Worm (Caenorhabditis elegans): ENCODE data around the gene nhr-281.

nhr-281 gene

ce11 chrX:14084230-14084629 is 29.0 kb downstream of the nhr-281 start, which contains the start of gene C33G3.6:
TSS of gene C33G3.6 (minus strand) at chrX:14084330.
- no peak for TF ChIP-seq nhr-43 (tag; optimal IDR thresholded peaks at IDR 0.05; ENCODE audit: poor library complexity, severe bottlenecking)
- TF ChIP-seq egl-5 (tag; optimal IDR thresholded peaks at IDR 0.05): peak; percentile 19

- TF ChIP-seq snpc-4 (tag; optimal IDR thresholded peaks at IDR 0.05) (no peak), ztf-11 (tag; optimal IDR thresholded peaks at IDR 0.05) (no peak), nhr-77 (tag; optimal IDR thresholded peaks at IDR 0.05) (no peak), elt-1 (tag; optimal IDR thresholded peaks at IDR 0.05) (no peak), elt-2 (tag; optimal IDR thresholded peaks at IDR 0.05) (no peak), pqm-1 (tag; optimal IDR thresholded peaks at IDR 0.05) (no peak), ceh-16 (tag; optimal IDR thresholded peaks at IDR 0.05) (no peak)
Observed at ce11 chrX:14078574-14078973, 34.7 kb downstream of the nhr-281 start, which contains the start of gene C33G3.5. TSS of gene C33G3.5 (minus strand) at chrX:14078674.

- peak; percentile 79 for TF ChIP-seq pqm-1 (tag; optimal IDR thresholded peaks at IDR 0.05)
- no peak for TF ChIP-seq ceh-28 (tag; optimal IDR thresholded peaks at IDR 0.05)
- peak; percentile 91 for TF ChIP-seq elt-2 (tag; optimal IDR thresholded peaks at IDR 0.05)
- no peak for TF ChIP-seq ZK546.5 (tag; optimal IDR thresholded peaks at IDR 0.05)
- peak; percentile 36 for TF ChIP-seq pha-4 (tag; optimal IDR thresholded peaks at IDR 0.05)
- no peak for TF ChIP-seq nhr-28 (tag; optimal IDR thresholded peaks at IDR 0.05)
Observed at ce11 chrX:14070950-14071349, 42.3 kb downstream of the nhr-281 start, which contains the start of gene C33G3.4. TSS of gene C33G3.4 (plus strand) at chrX:14071162.

- no peak for TF ChIP-seq nhr-23 (tag; optimal IDR thresholded peaks at IDR 0.05)
- TF ChIP-seq ama-1 (optimal IDR thresholded peaks at IDR 0.05): no peak
- TF ChIP-seq elt-2 (tag; optimal IDR thresholded peaks at IDR 0.05): no peak
- TF ChIP-seq tbx-2 (tag; optimal IDR thresholded peaks at IDR 0.05): no peak
- TF ChIP-seq nhr-25 (tag; optimal IDR thresholded peaks at IDR 0.05): peak; percentile 82
- TF ChIP-seq ztf-4 (tag; optimal IDR thresholded peaks at IDR 0.05): no peak
- TF ChIP-seq lin-39 (tag; optimal IDR thresholded peaks at IDR 0.05): no peak
- no peak for TF ChIP-seq aly-2 (tag; optimal IDR thresholded peaks at IDR 0.05)
Observed at ce11 chrX:14069528-14069927, 43.7 kb downstream of the nhr-281 start.

- TF ChIP-seq egl-27 (tag; optimal IDR thresholded peaks at IDR 0.05) (no peak), ceh-28 (tag; optimal IDR thresholded peaks at IDR 0.05) (no peak), mdl-1 (tag; optimal IDR thresholded peaks at IDR 0.05) (no peak), lin-39 (tag; optimal IDR thresholded peaks at IDR 0.05) (no peak), egl-5 (tag; optimal IDR thresholded peaks at IDR 0.05) (no peak), nhr-12 (tag; optimal IDR thresholded peaks at IDR 0.05) (no peak), nhr-25 (tag; optimal IDR thresholded peaks at IDR 0.05) (no peak), lin-15B (tag; optimal IDR thresholded peaks at IDR 0.05) (no peak), ceh-9 (tag; optimal IDR thresholded peaks at IDR 0.05) (no peak), fkh-2 (tag; optimal IDR thresholded peaks at IDR 0.05) (no peak), zag-1 (tag; optimal IDR thresholded peaks at IDR 0.05) (no peak), sea-2 (GFP tag; optimal IDR thresholded peaks at IDR 0.05) (no peak), fkh-10 (GFP tag; optimal IDR thresholded peaks at IDR 0.05) (no peak), tbx-2 (tag; optimal IDR thresholded peaks at IDR 0.05) (no peak), ztf-11 (tag; optimal IDR thresholded peaks at IDR 0.05) (no peak), daf-12 (tag; optimal IDR thresholded peaks at IDR 0.05) (no peak)
Observed at ce11 chrX:14067641-14068040, 45.6 kb downstream of the nhr-281 start, which contains the start of gene lgc-21. TSS of gene lgc-21 (minus strand) at chrX:14067984.

ce11 chrX:14063830-14064229 is 49.4 kb downstream of the nhr-281 start:
- TF ChIP-seq nhr-67 (tag; optimal IDR thresholded peaks at IDR 0.05) (no peak), lin-39 (tag; optimal IDR thresholded peaks at IDR 0.05) (peak; percentile 35), hmg-11 (tag; optimal IDR thresholded peaks at IDR 0.05) (peak; percentile 94), ZK546.5 (tag; optimal IDR thresholded peaks at IDR 0.05) (no peak), pha-4 (tag; optimal IDR thresholded peaks at IDR 0.05) (peak; percentile 88), ztf-11 (tag; optimal IDR thresholded peaks at IDR 0.05) (no peak), ceh-9 (tag; optimal IDR thresholded peaks at IDR 0.05) (no peak), nhr-25 (tag; optimal IDR thresholded peaks at IDR 0.05) (peak; percentile 87), nhr-23 (tag; optimal IDR thresholded peaks at IDR 0.05) (peak; percentile 75), aly-2 (tag; optimal IDR thresholded peaks at IDR 0.05) (no peak), daf-12 (tag; optimal IDR thresholded peaks at IDR 0.05) (no peak), eor-1 (tag; optimal IDR thresholded peaks at IDR 0.05) (peak in 1 of 2 experiments; percentile 48), snpc-4 (tag; optimal IDR thresholded peaks at IDR 0.05) (peak; percentile 57), ceh-82 (tag; optimal IDR thresholded peaks at IDR 0.05) (peak; percentile 88), egl-27 (tag; optimal IDR thresholded peaks at IDR 0.05) (peak; percentile 51), jun-1 (tag; optimal IDR thresholded peaks at IDR 0.05) (peak; percentile 62), ceh-16 (tag; optimal IDR thresholded peaks at IDR 0.05) (peak; percentile 44), nhr-28 (tag; optimal IDR thresholded peaks at IDR 0.05) (no peak), ztf-4 (tag; optimal IDR thresholded peaks at IDR 0.05) (peak; percentile 78), mdl-1 (tag; optimal IDR thresholded peaks at IDR 0.05) (peak; percentile 44), nhr-11 (tag; optimal IDR thresholded peaks at IDR 0.05) (peak; percentile 72), R02D3.7 (tag; optimal IDR thresholded peaks at IDR 0.05) (peak; percentile 61), pqm-1 (tag; optimal IDR thresholded peaks at IDR 0.05) (peak; percentile 53), elt-3 (tag; optimal IDR thresholded peaks at IDR 0.05) (peak in 1 of 3 experiments; percentile 60), lin-15B (tag; optimal IDR thresholded peaks at IDR 0.05) (peak; percentile 33), elt-1 (tag; optimal IDR thresholded peaks at IDR 0.05) (peak; percentile 33), nhr-76 (tag; optimal IDR thresholded peaks at IDR 0.05) (peak; percentile 71), nhr-77 (tag; optimal IDR thresholded peaks at IDR 0.05) (peak; percentile 79), nhr-43 (tag; optimal IDR thresholded peaks at IDR 0.05; ENCODE audit: poor library complexity, severe bottlenecking) (peak; percentile 81), nhr-237 (tag; optimal IDR thresholded peaks at IDR 0.05) (no peak)

Data from whole organism, L3 larva.